Worm (Caenorhabditis elegans) whole organism, L1 larva: ENCODE results near the gene msp-19.

Source experiments
- ces-1 ChIP-seq: fragments of 150-350 bp; optimal IDR thresholded peaks from 2 replicates; lab custom pipeline; 2014; ENCODE audit warnings: missing biosample characterization, missing genetic modification reagents, missing genetic modification characterization
- nhr-12 ChIP-seq: sonication (generic microtip); optimal IDR thresholded peaks from 2 replicates; lab custom pipeline; 2017; ENCODE audit warnings: missing biosample characterization, missing genetic modification characterization

DNA sequence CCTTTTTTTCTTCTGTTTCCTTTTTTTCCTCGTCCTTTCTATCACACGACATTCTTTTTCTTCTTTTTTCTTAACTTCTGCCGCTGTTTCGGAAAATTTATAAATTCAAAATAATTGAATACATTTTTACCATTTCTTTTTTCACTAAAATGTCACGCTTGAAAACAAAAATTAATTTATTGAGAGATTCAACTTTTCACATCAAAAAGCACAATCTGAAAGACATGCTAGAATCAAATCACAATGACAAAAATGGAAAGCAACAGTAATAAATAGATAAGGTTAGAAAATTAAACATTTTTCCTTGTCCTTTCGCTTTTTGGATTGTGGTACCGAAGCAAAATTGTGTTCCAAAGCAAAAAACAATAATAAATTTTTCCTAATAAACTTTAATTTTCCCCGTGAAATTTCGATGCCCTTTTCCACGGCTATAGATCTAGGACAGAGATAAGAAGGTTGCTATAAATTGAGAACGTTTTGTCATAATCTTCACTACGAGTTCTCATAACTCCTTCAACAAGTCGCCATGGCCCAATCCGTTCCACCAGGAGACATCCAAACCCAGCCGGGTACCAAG, 37.1 kb downstream of the msp-19 start, which contains the start of the genes ZK354.6 and msp-113:
- no peak for TF ChIP-seq ces-1 (GFP tag; lab: Kevin White, UChicago)
- no peak for TF ChIP-seq nhr-12 (tag; lab: Kevin White, UChicago)
